Worm (Caenorhabditis elegans) whole organism, L4 larva: Measurements from ENCODE around the gene F35H8.2.
A peak's percentile ranks its signal among the peaks of the same experiment; 100 is the strongest.

Experiments
- F26F4.8 ChIP-seq: fragments of 200-800 bp; sonication (Bioruptor generic); conservative IDR thresholded peaks from 2 replicates; pipeline ENCODE4 v1.3.6; 2022; ENCODE audit warnings: missing genetic modification characterization, missing compliant biosample characterization
- Y5F2A.4 ChIP-seq: fragments of 200-800 bp; sonication (Bioruptor generic); optimal IDR thresholded peaks from 2 replicates; lab custom pipeline; 2018; ENCODE audit warnings: mild to moderate bottlenecking, missing genetic modification characterization, missing compliant biosample characterization
- Y75B8A.6 ChIP-seq: fragments of 200-800 bp; sonication (Bioruptor generic); IDR thresholded peaks from 2 replicates; pipeline ENCODE4 v1.3.6; 2022; ENCODE audit warnings: missing genetic modification reagents, missing genetic modification characterization, missing compliant biosample characterization
- ZK337.2 ChIP-seq: fragments of 200-800 bp; sonication (Bioruptor generic); IDR thresholded peaks from 2 replicates; pipeline ENCODE4 v1.3.6; 2022; ENCODE audit warnings: missing genetic modification reagents, missing genetic modification characterization, missing compliant biosample characterization
- aha-1 ChIP-seq: fragments of 150-350 bp; peaks from one replicate; lab custom pipeline; 2014; ENCODE audit warnings: missing biosample characterization, missing genetic modification characterization
- ceh-44 ChIP-seq: fragments of 200-800 bp; sonication (Bioruptor generic); IDR thresholded peaks from 2 replicates; pipeline ENCODE4 v1.3.6; 2022; ENCODE audit warnings: missing genetic modification reagents, missing genetic modification characterization, missing compliant biosample characterization
- cey-2 ChIP-seq: sonication (generic microtip); optimal IDR thresholded peaks from 3 replicates; lab custom pipeline; 2017; ENCODE audit warnings: missing genetic modification characterization, mild to moderate bottlenecking, missing compliant biosample characterization, antibody characterized with exemption, borderline replicate concordance; ENCODE audit not compliant: insufficient read depth
- daf-16 ChIP-seq, 3 experiments: sonication (generic microtip); optimal IDR thresholded peaks; 2 replicates each; lab custom pipeline; 2016 to 2017; ENCODE audit warnings: missing genetic modification characterization in 3 of 3, missing genetic modification reagents in 3 of 3, mild to moderate bottlenecking in 2 of 3, missing compliant biosample characterization in 2 of 3, missing biosample characterization in 1 of 3, moderate library complexity in 1 of 3
- daf-8 ChIP-seq: fragments of 200-800 bp; sonication (Bioruptor generic); IDR thresholded peaks from 2 replicates; pipeline ENCODE4 v1.3.6; 2022; ENCODE audit warnings: missing genetic modification characterization, missing compliant biosample characterization
- dmd-9 ChIP-seq: fragments of 200-800 bp; sonication (Bioruptor generic); IDR thresholded peaks from 2 replicates; pipeline ENCODE4 v1.3.6; 2022; ENCODE audit warnings: missing genetic modification reagents, missing genetic modification characterization, missing compliant biosample characterization
- egl-43 ChIP-seq: fragments of 200-800 bp; sonication (Bioruptor generic); IDR thresholded peaks from 2 replicates; pipeline ENCODE4 v1.3.6; 2022; ENCODE audit warnings: missing genetic modification reagents, missing genetic modification characterization, missing compliant biosample characterization
- fkh-10 ChIP-seq: fragments of 150-350 bp; optimal IDR thresholded peaks from 2 replicates; lab custom pipeline; 2014; ENCODE audit warnings: missing biosample characterization, missing genetic modification reagents, missing genetic modification characterization
- hlh-30 ChIP-seq: sonication (generic microtip); optimal IDR thresholded peaks from 2 replicates; lab custom pipeline; 2017; ENCODE audit warnings: antibody characterized with exemption, mild to moderate bottlenecking, missing genetic modification characterization, missing compliant biosample characterization; ENCODE audit not compliant: insufficient read depth
- hmg-1.1 ChIP-seq: fragments of 200-800 bp; sonication (Bioruptor generic); IDR thresholded peaks from 2 replicates; pipeline ENCODE4 v1.3.6; 2022; ENCODE audit warnings: missing genetic modification reagents, missing genetic modification characterization, missing compliant biosample characterization
- lin-38 ChIP-seq: fragments of 200-800 bp; sonication (Bioruptor generic); IDR thresholded peaks from 2 replicates; pipeline ENCODE4 v1.3.6; 2022; ENCODE audit warnings: missing genetic modification reagents, missing genetic modification characterization, missing compliant biosample characterization
- madf-5 ChIP-seq, 2 experiments: fragments of 200-800 bp; sonication (Bioruptor generic); IDR thresholded peaks; 2 replicates each; pipeline ENCODE4 v1.3.6; 2022; ENCODE audit warnings: missing compliant biosample characterization in 2 of 2, missing genetic modification characterization in 2 of 2
- mdl-1 ChIP-seq, 2 experiments: fragments of 150-350 bp in 1 of 2; sonication (generic microtip) in 1 of 2; optimal IDR thresholded peaks; 2 replicates each; lab custom pipeline; 2014 to 2017; ENCODE audit warnings: missing biosample characterization in 2 of 2, missing genetic modification characterization in 2 of 2
- mdt-29 ChIP-seq: fragments of 200-800 bp; sonication (Bioruptor generic); IDR thresholded peaks from 2 replicates; pipeline ENCODE4 v1.3.6; 2022; ENCODE audit warnings: missing genetic modification reagents, missing genetic modification characterization, missing compliant biosample characterization
- nhr-10 ChIP-seq: fragments of 150-350 bp; optimal IDR thresholded peaks from 2 replicates; lab custom pipeline; 2014; ENCODE audit warnings: missing biosample characterization, missing genetic modification characterization
- nhr-102 ChIP-seq: sonication (generic microtip); optimal IDR thresholded peaks from 2 replicates; lab custom pipeline; 2016; ENCODE audit warnings: mild to moderate bottlenecking, missing genetic modification characterization, moderate library complexity, missing compliant biosample characterization
- nhr-237 ChIP-seq: sonication (generic microtip); optimal IDR thresholded peaks from 2 replicates; lab custom pipeline; 2017; ENCODE audit warnings: missing biosample characterization, missing genetic modification characterization
- nhr-28 ChIP-seq: fragments of 150-350 bp; optimal IDR thresholded peaks from 2 replicates; lab custom pipeline; 2014; ENCODE audit warnings: missing biosample characterization, missing genetic modification characterization
- pha-4 ChIP-seq, 2 experiments: fragments of 150-350 bp in 1 of 2; fragments of 200-800 bp in 1 of 2; sonication (Bioruptor generic) in 1 of 2; IDR thresholded peaks in 1 of 2; optimal IDR thresholded peaks in 1 of 2; 2 replicates each; pipeline versions ENCODE4 v1.3.6 to Lab custom; 2014 to 2022; ENCODE audit warnings: missing genetic modification characterization in 2 of 2, missing genetic modification reagents in 2 of 2, missing biosample characterization in 1 of 2, missing compliant biosample characterization in 1 of 2
- rbr-2 ChIP-seq: sonication (generic microtip); optimal IDR thresholded peaks from 2 replicates; lab custom pipeline; 2016; ENCODE audit warnings: missing genotype, missing genetic modification characterization, missing compliant biosample characterization
- saeg-2 ChIP-seq: fragments of 200-800 bp; sonication (Bioruptor generic); IDR thresholded peaks from 2 replicates; pipeline ENCODE4 v1.3.6; 2022; ENCODE audit warnings: missing genetic modification reagents, missing genetic modification characterization, missing compliant biosample characterization
- skn-1 ChIP-seq: fragments of 150-350 bp; optimal IDR thresholded peaks from 2 replicates; lab custom pipeline; 2014; ENCODE audit warnings: missing biosample characterization, missing genetic modification characterization
- spr-3 ChIP-seq: fragments of 200-800 bp; sonication (Bioruptor generic); optimal IDR thresholded peaks from 2 replicates; lab custom pipeline; 2018; ENCODE audit warnings: mild to moderate bottlenecking, missing genetic modification characterization, missing compliant biosample characterization
- unc-130 ChIP-seq: sonication (generic microtip); optimal IDR thresholded peaks from 2 replicates; lab custom pipeline; 2016; ENCODE audit warnings: missing genetic modification reagents, missing genetic modification characterization, missing compliant biosample characterization
- unc-39 ChIP-seq: sonication (generic microtip); optimal IDR thresholded peaks from 2 replicates; lab custom pipeline; 2017; ENCODE audit warnings: missing biosample characterization, missing genetic modification characterization
- unc-62 ChIP-seq, 3 experiments: fragments of 150-350 bp in 1 of 3; sonication (generic microtip); optimal IDR thresholded peaks in 2 of 3; peaks in 1 of 3; 1 replicate in 1 of 3; 2 replicates in 2 of 3; lab custom pipeline; 2014 to 2017; ENCODE audit warnings: missing biosample characterization in 3 of 3, missing genetic modification characterization in 3 of 3, missing genetic modification reagents in 3 of 3, missing genotype in 1 of 3
- ztf-11 ChIP-seq: fragments of 150-350 bp; optimal IDR thresholded peaks from 2 replicates; lab custom pipeline; 2014; ENCODE audit warnings: missing biosample characterization, missing genetic modification characterization

F35H8.2 gene

DNA sequence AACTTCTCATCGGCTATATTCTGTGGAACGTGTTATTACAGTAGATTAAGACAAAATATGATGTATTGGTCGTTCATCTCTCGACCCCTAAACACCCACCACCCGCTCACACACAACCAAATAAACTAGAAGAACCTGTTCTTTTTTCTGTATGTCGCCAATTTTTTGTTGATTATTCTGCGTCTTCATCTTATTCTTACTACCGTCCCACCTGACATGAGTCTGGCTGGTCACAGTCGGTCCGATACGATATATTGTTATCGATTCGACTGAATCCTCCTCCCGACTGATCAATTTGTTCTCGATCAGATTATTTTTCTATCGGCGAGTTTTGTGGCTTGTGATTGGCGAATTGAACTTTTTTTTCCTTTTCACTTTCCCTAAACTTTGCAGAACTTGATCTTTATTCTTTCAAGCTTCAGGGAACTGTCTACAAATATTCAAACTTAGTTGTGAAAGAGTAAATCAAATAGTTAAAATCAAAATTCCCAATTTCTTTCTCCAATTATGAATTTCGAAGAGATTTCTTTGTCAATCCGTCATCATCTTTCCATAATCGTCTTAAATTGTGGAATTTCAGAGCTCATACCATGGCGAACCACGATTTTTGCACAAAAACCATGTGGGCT is at the start of gene F35H8.2:
F35H8.2 (plus strand) TSS at position 579 of the 629 bp plus-strand sequence.
- TF ChIP-seq ZK337.2 (no peak), daf-8 (GFP tag; lab: Robert Waterston, UW) (no peak), mdt-29 (GFP tag; lab: Robert Waterston, UW) (no peak), cey-2 (tag; lab: Kevin White, UChicago) (no peak), unc-130 (GFP tag; lab: Kevin White, UChicago) (no peak), nhr-10 (tag; lab: Kevin White, UChicago) (no peak), aha-1 (peak; percentile 35), hlh-30 (peak; percentile 67), madf-5 (GFP tag; IDR thresholded peaks at IDR 0.05; lab: Robert Waterston, UW) (no peak), nhr-28 (tag; lab: Kevin White, UChicago) (peak; percentile 55), mdl-1 (tag; optimal IDR thresholded peaks at IDR 0.05; lab: Kevin White, UChicago) (peak in 1 of 2 experiments; percentile 40)

- peak in 1 of 2 experiments; percentile 35 for TF ChIP-seq unc-62 (GFP tag; optimal IDR thresholded peaks at IDR 0.05 in 1 of 2; lab: Kevin White, UChicago)
- no peak for TF ChIP-seq unc-62 (tag; optimal IDR thresholded peaks at IDR 0.05; lab: Kevin White, UChicago)
- TF ChIP-seq F26F4.8 (GFP tag; lab: Robert Waterston, UW): no peak
These were observed 48.1 kb upstream of the F35H8.2 start, which contains the start of gene gcy-3 for ce11 chrII:9507181-9507580. TSS of gene gcy-3 (minus strand) at chrII:9507281.

ce11 chrII:9516836-9517235 is 38.5 kb upstream of the F35H8.2 start, which contains the start of gene gcy-1:
TSS of gene gcy-1 (minus strand) at chrII:9516936.
- TF ChIP-seq ztf-11: no peak
- no peak for TF ChIP-seq nhr-237
- no peak for TF ChIP-seq daf-16 (GFP tag; optimal IDR thresholded peaks at IDR 0.05; lab: Kevin White, UChicago)
- TF ChIP-seq daf-16 (tag; optimal IDR thresholded peaks at IDR 0.05; lab: Kevin White, UChicago): no peak
- TF ChIP-seq hmg-1.1 (GFP tag; lab: Robert Waterston, UW): no peak
- TF ChIP-seq nhr-102 (tag; lab: Kevin White, UChicago): no peak
- TF ChIP-seq rbr-2 (tag; lab: Kevin White, UChicago): no peak
- no peak for TF ChIP-seq fkh-10 (GFP tag; lab: Kevin White, UChicago)
- no peak for TF ChIP-seq dmd-9 (GFP tag; lab: Robert Waterston, UW)
- TF ChIP-seq ceh-44 (GFP tag; lab: Robert Waterston, UW): no peak
- no peak for TF ChIP-seq ZK337.2

ce11 chrII:9518781-9519180 is 36.5 kb upstream of the F35H8.2 start, which contains the start of the genes sfxn-1.1 and AH6.3:
TSS of gene sfxn-1.1 (minus strand) at chrII:9518881.
TSS of gene AH6.3 (plus strand) at chrII:9519055.
- no peak for TF ChIP-seq pha-4 (GFP tag; IDR thresholded peaks at IDR 0.05; lab: Robert Waterston, UW)
- no peak for TF ChIP-seq pha-4 (tag; optimal IDR thresholded peaks at IDR 0.05; lab: Kevin White, UChicago)
- TF ChIP-seq Y5F2A.4 (GFP tag; lab: Kevin White, UChicago): no peak
- TF ChIP-seq spr-3 (GFP tag; lab: Kevin White, UChicago): no peak
- no peak for TF ChIP-seq ztf-11
- no peak for TF ChIP-seq saeg-2 (GFP tag; lab: Robert Waterston, UW)
- TF ChIP-seq skn-1 (tag; lab: Kevin White, UChicago): no peak
- no peak for TF ChIP-seq egl-43
- no peak for TF ChIP-seq lin-38 (GFP tag; lab: Robert Waterston, UW)
- no peak for TF ChIP-seq unc-39 (tag; lab: Kevin White, UChicago)
- no peak for TF ChIP-seq nhr-102 (tag; lab: Kevin White, UChicago)
- no peak for TF ChIP-seq Y75B8A.6 (GFP tag; lab: Robert Waterston, UW)
- TF ChIP-seq, all 104 proteins: peak for 0
